Fruit fly (Drosophila melanogaster): ENCODE data around the gene Gba1a.

- TF ChIP-seq CG14655 (GFP tag; optimal IDR thresholded peaks at IDR 0.05) (no peak), CG34367 (tag; optimal IDR thresholded peaks at IDR 0.05) (no peak), Ets98B (GFP tag; IDR thresholded peaks at IDR 0.05) (peak; percentile 77), CG13204 (GFP tag; optimal IDR thresholded peaks at IDR 0.05) (no peak), EcR (GFP tag; optimal IDR thresholded peaks at IDR 0.05) (no peak), CG4496 (GFP tag; IDR thresholded peaks at IDR 0.05) (peak; percentile 79; the same call in 2 of the 3 replicates), CG10348 (GFP tag; IDR thresholded peaks at IDR 0.05) (no peak), CG32121 (GFP tag; IDR thresholded peaks at IDR 0.05) (no peak; the same call in 1 of the 2 replicates)
Measured at dm6 chr3R:23734573-23735404, 34.4 kb downstream of the Gba1a start.

Data from whole organism, pupa.